Fruit fly (Drosophila melanogaster) whole organism, embryonic: ENCODE measurements around the gene CG10747.

Source experiments
- Abd-B ChIP-seq: fragments of 200-800 bp; sonication (Bioruptor generic); optimal IDR thresholded peaks from 2 replicates; lab custom pipeline; 2018; ENCODE audit warnings: missing biosample characterization, mild to moderate bottlenecking, missing genetic modification characterization, moderate library complexity
- Adf1 ChIP-seq: fragments of 200-800 bp; sonication (Bioruptor generic); IDR thresholded peaks from 2 replicates; pipeline ENCODE4 v1.3.6; 2022; ENCODE audit warnings: missing biosample characterization, missing genetic modification characterization
- Bdp1 ChIP-seq: fragments of 200-800 bp; sonication (Bioruptor generic); optimal IDR thresholded peaks from 3 replicates; lab custom pipeline; 2016; ENCODE audit warnings: missing biosample characterization, missing genetic modification characterization
- CG13775 ChIP-seq: fragments of 200-800 bp; sonication (Bioruptor generic); optimal IDR thresholded peaks from 3 replicates; lab custom pipeline; 2017; ENCODE audit warnings: missing biosample characterization, mild to moderate bottlenecking, missing genetic modification characterization
- CG14050 ChIP-seq: fragments of 200-800 bp; sonication (Bioruptor generic); IDR thresholded peaks from 3 replicates; pipeline ENCODE4 v1.3.6; 2022; ENCODE audit warnings: missing biosample characterization, missing genetic modification characterization
- CG14710 ChIP-seq: fragments of 200-800 bp; sonication (Bioruptor generic); optimal IDR thresholded peaks from 3 replicates; lab custom pipeline; 2019; ENCODE audit warnings: missing biosample characterization, mild to moderate bottlenecking, missing genetic modification characterization, moderate library complexity
- CG15696 ChIP-seq: fragments of 200-800 bp; sonication (Bioruptor generic); optimal IDR thresholded peaks from 2 replicates; lab custom pipeline; 2019; ENCODE audit warnings: missing biosample characterization, mild to moderate bottlenecking, missing genetic modification characterization, moderate library complexity
- CG1603 ChIP-seq: fragments of 200-800 bp; sonication (Bioruptor generic); optimal IDR thresholded peaks from 2 replicates; lab custom pipeline; 2019; ENCODE audit warnings: missing biosample characterization, mild to moderate bottlenecking, missing genetic modification characterization, moderate library complexity
- CG17361 ChIP-seq: fragments of 200-800 bp; sonication (Bioruptor generic); IDR thresholded peaks from 3 replicates; pipeline ENCODE4 v1.3.6; 2022; ENCODE audit warnings: missing biosample characterization, missing genetic modification characterization
- CG17829 ChIP-seq: fragments of 200-800 bp; optimal IDR thresholded peaks from 2 replicates; lab custom pipeline; 2019; ENCODE audit warnings: missing biosample characterization, mild to moderate bottlenecking, missing genetic modification characterization, moderate library complexity
- CG33557 ChIP-seq: fragments of 200-800 bp; sonication (Bioruptor generic); optimal IDR thresholded peaks from 2 replicates; lab custom pipeline; 2019; ENCODE audit warnings: missing biosample characterization, mild to moderate bottlenecking, missing genetic modification characterization, moderate library complexity
- CG42726 ChIP-seq: fragments of 200-800 bp; sonication (Bioruptor generic); IDR thresholded peaks from 2 replicates; pipeline ENCODE4 v1.3.6; 2022; ENCODE audit warnings: missing biosample characterization, missing genetic modification characterization; ENCODE audit not compliant: partially characterized antibody
- CG4730 ChIP-seq: fragments of 200-800 bp; sonication (Bioruptor generic); IDR thresholded peaks from 2 replicates; pipeline ENCODE4 v1.3.6; 2022; ENCODE audit warnings: missing biosample characterization, missing genetic modification characterization
- CG7556 ChIP-seq: fragments of 200-800 bp; sonication (Bioruptor generic); optimal IDR thresholded peaks from 2 replicates; lab custom pipeline; 2017; ENCODE audit warnings: missing biosample characterization, mild to moderate bottlenecking, missing genetic modification characterization
- CG7745 ChIP-seq: fragments of 200-800 bp; sonication (Bioruptor generic); optimal IDR thresholded peaks from 2 replicates; lab custom pipeline; 2018; ENCODE audit warnings: missing biosample characterization, mild to moderate bottlenecking, missing genetic modification characterization, moderate library complexity
- CG9797 ChIP-seq: fragments of 200-800 bp; sonication (Bioruptor generic); optimal IDR thresholded peaks from 3 replicates; lab custom pipeline; 2018; ENCODE audit warnings: missing biosample characterization, mild to moderate bottlenecking, missing genetic modification characterization
- CHES-1-like ChIP-seq: fragments of 200-800 bp; sonication (Bioruptor generic); optimal IDR thresholded peaks from 2 replicates; lab custom pipeline; 2016; ENCODE audit warnings: missing biosample characterization, missing genetic modification characterization
- D19B ChIP-seq: fragments of 200-800 bp; sonication (Bioruptor generic); optimal IDR thresholded peaks from 2 replicates; lab custom pipeline; 2017; ENCODE audit warnings: missing biosample characterization, mild to moderate bottlenecking, missing genetic modification characterization
- Ets65A ChIP-seq: fragments of 200-800 bp; sonication (Bioruptor generic); peaks from one replicate; lab custom pipeline; 2016; ENCODE audit warnings: missing biosample characterization, missing genetic modification characterization
- Hr3 ChIP-seq: fragments of 200-800 bp; sonication (Bioruptor generic); optimal IDR thresholded peaks from 3 replicates; lab custom pipeline; 2016; ENCODE audit warnings: missing biosample characterization, missing genetic modification characterization
- Trl ChIP-seq, 3 experiments: fragments of >200 bp in 2 of 3; fragments of 200-800 bp in 1 of 3; sonication (Bioruptor generic) in 1 of 3; optimal IDR thresholded peaks; 2 replicates in 1 of 3; 3 replicates in 2 of 3; lab custom pipeline; 2016 to 2017; ENCODE audit warnings: missing biosample characterization in 1 of 3, missing genetic modification characterization in 1 of 3
- Xbp1 ChIP-seq: fragments of 200-800 bp; sonication (Bioruptor generic); optimal IDR thresholded peaks from 3 replicates; lab custom pipeline; 2016; ENCODE audit warnings: missing biosample characterization, mild to moderate bottlenecking, missing genetic modification characterization
- abd-A ChIP-seq: fragments of 200-800 bp; sonication (Bioruptor generic); optimal IDR thresholded peaks from 3 replicates; lab custom pipeline; 2019; ENCODE audit warnings: missing biosample characterization, mild to moderate bottlenecking, missing genetic modification characterization, moderate library complexity
- al ChIP-seq: fragments of 200-800 bp; sonication (Bioruptor generic); IDR thresholded peaks from 2 replicates; pipeline ENCODE4 v1.3.6; 2022; ENCODE audit warnings: missing biosample characterization, missing genetic modification characterization
- ato ChIP-seq: fragments of 200-800 bp; sonication (Bioruptor generic); IDR thresholded peaks from 2 replicates; pipeline ENCODE4 v1.3.6; 2022; ENCODE audit warnings: missing biosample characterization, missing genetic modification characterization; ENCODE audit not compliant: partially characterized antibody
- ci ChIP-seq: fragments of 200-800 bp; sonication (Bioruptor generic); IDR thresholded peaks from 3 replicates; pipeline ENCODE4 v1.3.6; 2022; ENCODE audit warnings: missing biosample characterization, missing genetic modification characterization
- corto ChIP-seq: fragments of 200-800 bp; sonication (Bioruptor generic); optimal IDR thresholded peaks from 2 replicates; lab custom pipeline; 2016; ENCODE audit warnings: missing biosample characterization, mild to moderate bottlenecking, missing genetic modification characterization, moderate library complexity
- crol ChIP-seq: fragments of 200-800 bp; sonication (Bioruptor generic); IDR thresholded peaks from 2 replicates; pipeline ENCODE4 v1.3.6; 2022; ENCODE audit warnings: missing biosample characterization, missing genetic modification characterization
- crp ChIP-seq, 2 experiments: fragments of 200-800 bp; sonication (Bioruptor generic); optimal IDR thresholded peaks; 2 replicates in 1 of 2; 3 replicates in 1 of 2; lab custom pipeline; 2017; ENCODE audit warnings: missing biosample characterization in 2 of 2, missing genetic modification characterization in 2 of 2, mild to moderate bottlenecking in 1 of 2, moderate library complexity in 1 of 2
- dati ChIP-seq: fragments of 200-800 bp; sonication (Bioruptor generic); IDR thresholded peaks from 2 replicates; pipeline ENCODE4 v1.3.6; 2022; ENCODE audit warnings: missing biosample characterization, missing genetic modification characterization
- en ChIP-seq: fragments of 200-800 bp; sonication (Bioruptor generic); optimal IDR thresholded peaks from 2 replicates; lab custom pipeline; 2016; ENCODE audit warnings: missing biosample characterization, missing genetic modification characterization
- gsb-n ChIP-seq: fragments of 200-800 bp; sonication (Bioruptor generic); optimal IDR thresholded peaks from 3 replicates; lab custom pipeline; 2018; ENCODE audit warnings: missing biosample characterization, mild to moderate bottlenecking, missing genetic modification characterization
- hbn ChIP-seq: fragments of 200-800 bp; sonication (Bioruptor generic); IDR thresholded peaks from 2 replicates; pipeline ENCODE4 v1.3.6; 2022; ENCODE audit warnings: missing biosample characterization, missing genetic modification characterization; ENCODE audit not compliant: partially characterized antibody
- hkb ChIP-seq, 2 experiments: fragments of 200-800 bp in 1 of 2; fragments of >200 bp in 1 of 2; sonication (Bioruptor generic) in 1 of 2; IDR thresholded peaks in 1 of 2; optimal IDR thresholded peaks in 1 of 2; 2 replicates each; pipeline versions ENCODE4 v1.3.6 to Lab custom; 2017 to 2022; ENCODE audit warnings: missing biosample characterization in 1 of 2, missing genetic modification characterization in 1 of 2
- ind ChIP-seq: fragments of 200-800 bp; sonication (Bioruptor generic); optimal IDR thresholded peaks from 3 replicates; lab custom pipeline; 2016; ENCODE audit warnings: missing biosample characterization, missing genetic modification characterization
- jumu ChIP-seq: fragments of 200-800 bp; sonication (Bioruptor generic); optimal IDR thresholded peaks from 3 replicates; lab custom pipeline; 2016; ENCODE audit warnings: missing biosample characterization, missing genetic modification characterization
- kni ChIP-seq: fragments of 200-800 bp; sonication (Bioruptor generic); optimal IDR thresholded peaks from 3 replicates; lab custom pipeline; 2017; ENCODE audit warnings: mild to moderate bottlenecking, missing biosample characterization, missing genetic modification reagents, missing genetic modification characterization
- lilli ChIP-seq: fragments of 200-800 bp; sonication (Bioruptor generic); optimal IDR thresholded peaks from 3 replicates; lab custom pipeline; 2016; ENCODE audit warnings: missing biosample characterization, missing genetic modification characterization
- lmd ChIP-seq: fragments of 200-800 bp; sonication (Bioruptor generic); IDR thresholded peaks from 2 replicates; pipeline ENCODE4 v1.3.6; 2022; ENCODE audit warnings: missing biosample characterization, missing genetic modification characterization
- mld ChIP-seq: fragments of 200-800 bp; sonication (Bioruptor generic); IDR thresholded peaks from 3 replicates; pipeline ENCODE4 v1.3.6; 2022; ENCODE audit warnings: missing biosample characterization, missing genetic modification characterization; ENCODE audit not compliant: partially characterized antibody
- oc ChIP-seq: fragments of 200-800 bp; sonication (Bioruptor generic); optimal IDR thresholded peaks from 2 replicates; lab custom pipeline; 2018; ENCODE audit warnings: missing biosample characterization, mild to moderate bottlenecking, missing genetic modification characterization, moderate library complexity
- phol ChIP-seq: fragments of 200-800 bp; sonication (Bioruptor generic); optimal IDR thresholded peaks from 3 replicates; lab custom pipeline; 2018; ENCODE audit warnings: missing biosample characterization, mild to moderate bottlenecking, missing genetic modification characterization, moderate library complexity
- slou ChIP-seq: fragments of 200-800 bp; sonication (Bioruptor generic); optimal IDR thresholded peaks from 3 replicates; lab custom pipeline; 2016; ENCODE audit warnings: missing biosample characterization, missing genetic modification characterization
- sqz ChIP-seq: fragments of 200-800 bp; sonication (Bioruptor generic); optimal IDR thresholded peaks from 3 replicates; lab custom pipeline; 2018; ENCODE audit warnings: missing biosample characterization, mild to moderate bottlenecking, missing genetic modification characterization
- sr ChIP-seq: fragments of 200-800 bp; sonication (Bioruptor generic); IDR thresholded peaks from 3 replicates; pipeline ENCODE4 v1.3.6; 2022; ENCODE audit warnings: missing biosample characterization, missing genetic modification characterization
- ttk ChIP-seq: fragments of 200-800 bp; sonication (Bioruptor generic); IDR thresholded peaks from 2 replicates; pipeline ENCODE4 v2.1.2; 2022; ENCODE audit warnings: missing biosample characterization, missing genetic modification characterization
- tup ChIP-seq: fragments of 200-800 bp; sonication (Bioruptor generic); optimal IDR thresholded peaks from 2 replicates; lab custom pipeline; 2016; ENCODE audit warnings: missing biosample characterization, mild to moderate bottlenecking, missing genetic modification characterization, moderate library complexity
- yki ChIP-seq: fragments of >200 bp; optimal IDR thresholded peaks from 3 replicates; lab custom pipeline; 2018
- zf30C ChIP-seq: fragments of 200-800 bp; sonication (Bioruptor generic); optimal IDR thresholded peaks from 3 replicates; lab custom pipeline; 2018; ENCODE audit warnings: missing biosample characterization, mild to moderate bottlenecking, missing genetic modification characterization

CG10747 gene

DNA sequence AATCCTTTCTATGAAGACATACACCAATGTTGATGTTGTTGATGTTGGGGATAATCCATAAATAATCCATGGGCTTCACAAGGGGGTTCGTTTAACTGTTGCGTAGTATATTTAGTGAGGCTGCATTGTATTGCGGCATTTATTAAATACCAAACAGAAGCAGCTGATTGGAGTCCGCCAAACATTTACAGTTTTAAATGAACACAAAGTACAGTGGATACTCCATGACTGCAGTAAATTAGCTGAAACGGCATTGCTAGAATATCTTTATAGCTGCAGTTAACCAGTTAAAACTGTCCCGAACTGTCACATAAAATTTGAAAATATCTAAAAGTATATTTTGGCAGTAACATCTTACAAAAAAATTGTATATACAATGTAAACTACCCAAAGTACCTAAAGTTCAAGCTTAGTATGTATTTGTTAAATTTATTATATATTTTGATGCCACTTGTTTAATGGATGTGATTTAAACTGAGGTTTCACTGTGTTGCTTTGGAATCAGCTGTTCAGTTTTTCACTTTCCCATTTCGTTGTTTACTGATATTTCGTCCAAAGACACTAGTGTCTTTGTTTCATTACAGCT, at the start of gene CG10747, which contains the start of gene Pyroxd1 (continued):
- TF ChIP-seq Adf1 (GFP tag; lab: Robert Waterston, UW), result peak; percentile 83
- no peak for TF ChIP-seq CG42726 (GFP tag; lab: Robert Waterston, UW)
- TF ChIP-seq CG33557, result peak; percentile 94
- peak; percentile 94 for TF ChIP-seq CG15696 (tag; lab: Kevin White, UChicago)
- no peak for TF ChIP-seq abd-A (tag; lab: Kevin White, UChicago)
- peak; percentile 24 for TF ChIP-seq zf30C (GFP tag; lab: Kevin White, UChicago)
- TF ChIP-seq phol (tag; lab: Kevin White, UChicago), result peak; percentile 96
- peak; percentile 94 for TF ChIP-seq gsb-n (tag; lab: Kevin White, UChicago)
- TF ChIP-seq corto (GFP tag; lab: Kevin White, UChicago), result peak; percentile 89
- peak; percentile 98 for TF ChIP-seq lilli (GFP tag; lab: Kevin White, UChicago)
- peak; percentile 90 for TF ChIP-seq slou (GFP tag; lab: Kevin White, UChicago)
- no peak; the same call in 1 of the 2 replicates for TF ChIP-seq crol (GFP tag; lab: Robert Waterston, UW)
- TF ChIP-seq lmd, result peak; percentile 98
- peak; percentile 97 for TF ChIP-seq CG13775 (GFP tag; lab: Kevin White, UChicago)
- peak; percentile 89 for TF ChIP-seq tup (GFP tag; lab: Kevin White, UChicago)
- TF ChIP-seq CG14710 (tag; lab: Kevin White, UChicago), result peak; percentile 95
- peak; percentile 97 for TF ChIP-seq ind
- peak; percentile 94 for TF ChIP-seq ttk
- peak; percentile 49; the same call in 1 of the 2 replicates for TF ChIP-seq dati (GFP tag; lab: Robert Waterston, UW)
- TF ChIP-seq CG17361 (GFP tag; lab: Robert Waterston, UW), result peak; percentile 98
- TF ChIP-seq en, result peak; percentile 84
- TF ChIP-seq hbn, result no peak
- no peak for TF ChIP-seq sqz
- TF ChIP-seq Trl (optimal IDR thresholded peaks at IDR 0.05; lab: Kevin White, UChicago), result no peak
- TF ChIP-seq Trl (GFP tag; optimal IDR thresholded peaks at IDR 0.05; lab: Kevin White, UChicago), result peak; percentile 95
- TF ChIP-seq kni (GFP tag; lab: Kevin White, UChicago), result peak; percentile 74
- peak; percentile 93 for TF ChIP-seq jumu (GFP tag; lab: Kevin White, UChicago)
- TF ChIP-seq CG9797, result peak; percentile 76
- TF ChIP-seq D19B, result peak; percentile 91
- peak; percentile 98 for TF ChIP-seq Abd-B (GFP tag; lab: Kevin White, UChicago)
- peak; percentile 93 for TF ChIP-seq oc (tag; lab: Kevin White, UChicago)
- peak; percentile 90 for TF ChIP-seq CG4730
- no peak for TF ChIP-seq mld (GFP tag; lab: Robert Waterston, UW)
- TF ChIP-seq Hr3 (GFP tag; lab: Kevin White, UChicago), result peak; percentile 97
- peak; percentile 98 for TF ChIP-seq Xbp1 (GFP tag; lab: Kevin White, UChicago)
- TF ChIP-seq ci (GFP tag; lab: Robert Waterston, UW), result peak; percentile 92
- peak; percentile 95 for TF ChIP-seq CG17829
- peak; percentile 90 for TF ChIP-seq CHES-1-like (GFP tag; lab: Kevin White, UChicago)
- TF ChIP-seq al (GFP tag; lab: Robert Waterston, UW), result peak; percentile 97
- TF ChIP-seq CG14050, result peak; percentile 93
- peak; percentile 73; the same call in 2 of the 3 replicates for TF ChIP-seq sr
- no peak for TF ChIP-seq hkb (optimal IDR thresholded peaks at IDR 0.05; lab: Kevin White, UChicago)
- peak; percentile 96 for TF ChIP-seq hkb (GFP tag; IDR thresholded peaks at IDR 0.05; lab: Robert Waterston, UW)
- TF ChIP-seq crp (GFP tag; optimal IDR thresholded peaks at IDR 0.05; lab: Kevin White, UChicago), result peak; percentile 88 to 96
- TF ChIP-seq CG7556, result peak; percentile 97
- no peak for TF ChIP-seq CG7745 (tag; lab: Kevin White, UChicago)
- no peak for TF ChIP-seq yki (lab: Kevin White, UChicago)
- TF ChIP-seq Bdp1, result peak; percentile 88
- no peak for TF ChIP-seq ato (GFP tag; lab: Robert Waterston, UW)
- peak; percentile 99 for TF ChIP-seq Ets65A (GFP tag; lab: Kevin White, UChicago)
- TF ChIP-seq CG1603 (tag; lab: Kevin White, UChicago), result peak; percentile 86
